Fruit fly (Drosophila melanogaster) whole organism, embryonic: ENCODE data around the gene Hsp22.

Source experiments
- Abd-B ChIP-seq: fragments of 200-800 bp; sonication (Bioruptor generic); optimal IDR thresholded peaks from 2 replicates; lab custom pipeline; 2018; ENCODE audit warnings: missing biosample characterization, mild to moderate bottlenecking, missing genetic modification characterization, moderate library complexity
- Aef1 ChIP-seq: fragments of 200-800 bp; sonication (Bioruptor generic); IDR thresholded peaks from 3 replicates; pipeline ENCODE4 v1.3.6; 2022; ENCODE audit warnings: missing biosample characterization, missing genetic modification characterization
- Awh ChIP-seq: fragments of 200-800 bp; sonication (Bioruptor generic); IDR thresholded peaks from 2 replicates; pipeline ENCODE4, ENCODE4 v1.3.6; 2022; ENCODE audit warnings: missing biosample characterization, missing genetic modification characterization
- CG10321 ChIP-seq: fragments of 200-800 bp; sonication (Bioruptor generic); IDR thresholded peaks from 2 replicates; pipeline ENCODE4 v1.3.6; 2022; ENCODE audit warnings: missing biosample characterization, missing genetic modification characterization
- CG12299 ChIP-seq: fragments of 200-800 bp; sonication (Bioruptor generic); optimal IDR thresholded peaks from 2 replicates; lab custom pipeline; 2018; ENCODE audit warnings: missing biosample characterization, mild to moderate bottlenecking, missing genetic modification characterization
- CG12744 ChIP-seq: fragments of 200-800 bp; sonication (Bioruptor generic); optimal IDR thresholded peaks from 2 replicates; lab custom pipeline; 2016; ENCODE audit warnings: missing biosample characterization, missing genetic modification characterization
- CG13624 ChIP-seq: fragments of 200-800 bp; sonication (Bioruptor generic); optimal IDR thresholded peaks from 2 replicates; lab custom pipeline; 2016; ENCODE audit warnings: missing biosample characterization, missing genetic modification characterization
- CG15514 ChIP-seq: fragments of 200-800 bp; sonication (Bioruptor generic); optimal IDR thresholded peaks from 3 replicates; lab custom pipeline; 2017; ENCODE audit warnings: missing biosample characterization, missing genetic modification characterization, mild to moderate bottlenecking, moderate library complexity, missing genetic modification reagents
- CG17385 ChIP-seq: fragments of 200-800 bp; sonication (Bioruptor generic); optimal IDR thresholded peaks from 3 replicates; lab custom pipeline; 2018; ENCODE audit warnings: missing biosample characterization, mild to moderate bottlenecking, missing genetic modification characterization
- CG18599 ChIP-seq: fragments of 200-800 bp; sonication (Bioruptor generic); optimal IDR thresholded peaks from 3 replicates; lab custom pipeline; 2017; ENCODE audit warnings: missing biosample characterization, missing genetic modification characterization, mild to moderate bottlenecking, moderate library complexity, missing genetic modification reagents
- CG18764 ChIP-seq: fragments of 200-800 bp; sonication (Bioruptor generic); optimal IDR thresholded peaks from 3 replicates; lab custom pipeline; 2016; ENCODE audit warnings: missing biosample characterization, missing genetic modification characterization
- CG32767 ChIP-seq: fragments of 200-800 bp; sonication (Bioruptor generic); IDR thresholded peaks from 2 replicates; pipeline ENCODE4 v1.3.6; 2022; ENCODE audit warnings: missing biosample characterization, missing genetic modification characterization
- CG3281 ChIP-seq: fragments of 200-800 bp; sonication (Bioruptor generic); optimal IDR thresholded peaks from 3 replicates; lab custom pipeline; 2017; ENCODE audit warnings: missing biosample characterization, mild to moderate bottlenecking, missing genetic modification characterization
- CG4282 ChIP-seq: fragments of 200-800 bp; sonication (Bioruptor generic); optimal IDR thresholded peaks from 2 replicates; lab custom pipeline; 2016; ENCODE audit warnings: missing biosample characterization, missing genetic modification characterization
- CG7963 ChIP-seq: fragments of 200-800 bp; sonication (Bioruptor generic); IDR thresholded peaks from 3 replicates; pipeline ENCODE4 v1.3.6; 2022; ENCODE audit warnings: missing biosample characterization, missing genetic modification characterization; ENCODE audit not compliant: partially characterized antibody
- CG9727 ChIP-seq: fragments of 200-800 bp; sonication (Bioruptor generic); optimal IDR thresholded peaks from 3 replicates; lab custom pipeline; 2017; ENCODE audit warnings: missing biosample characterization, mild to moderate bottlenecking, missing genetic modification characterization
- CG9876 ChIP-seq: fragments of 200-800 bp; sonication (Bioruptor generic); optimal IDR thresholded peaks from 2 replicates; lab custom pipeline; 2016; ENCODE audit warnings: missing biosample characterization, missing genetic modification characterization
- Dad ChIP-seq: fragments of 200-800 bp; sonication (Bioruptor generic); optimal IDR thresholded peaks from 3 replicates; lab custom pipeline; 2016; ENCODE audit warnings: missing biosample characterization, missing genetic modification characterization
- Dip3 ChIP-seq: fragments of 200-800 bp; sonication (Bioruptor generic); optimal IDR thresholded peaks from 3 replicates; lab custom pipeline; 2016; ENCODE audit warnings: missing biosample characterization, missing genetic modification characterization
- Drgx ChIP-seq: fragments of 200-800 bp; sonication (Bioruptor generic); IDR thresholded peaks from 2 replicates; pipeline ENCODE4 v1.3.6; 2022; ENCODE audit warnings: missing biosample characterization, missing genetic modification characterization
- HLH54F ChIP-seq: fragments of 200-800 bp; sonication (Bioruptor generic); optimal IDR thresholded peaks from 3 replicates; lab custom pipeline; 2016; ENCODE audit warnings: missing biosample characterization, missing genetic modification characterization
- Kr ChIP-seq: fragments of 200-800 bp; sonication (Bioruptor generic); optimal IDR thresholded peaks from 2 replicates; lab custom pipeline; 2017; ENCODE audit warnings: missing biosample characterization, mild to moderate bottlenecking, missing genetic modification characterization
- Max ChIP-seq: fragments of 200-800 bp; sonication (Bioruptor generic); optimal IDR thresholded peaks from 2 replicates; lab custom pipeline; 2016; ENCODE audit warnings: missing biosample characterization, mild to moderate bottlenecking, missing genetic modification characterization
- NC2α ChIP-seq: fragments of 200-800 bp; sonication (Bioruptor generic); optimal IDR thresholded peaks from 2 replicates; lab custom pipeline; 2016; ENCODE audit warnings: missing biosample characterization, missing genetic modification characterization
- Nf-YC ChIP-seq: fragments of 200-800 bp; optimal IDR thresholded peaks from 3 replicates; lab custom pipeline; 2019; ENCODE audit warnings: missing biosample characterization, mild to moderate bottlenecking, missing genetic modification characterization, moderate library complexity
- Oli ChIP-seq: fragments of 200-800 bp; sonication (Bioruptor generic); optimal IDR thresholded peaks from 2 replicates; lab custom pipeline; 2018; ENCODE audit warnings: missing biosample characterization, mild to moderate bottlenecking, missing genetic modification characterization, moderate library complexity
- Vsx1 ChIP-seq: fragments of 200-800 bp; sonication (Bioruptor generic); optimal IDR thresholded peaks from 2 replicates; lab custom pipeline; 2017; ENCODE audit warnings: missing biosample characterization, mild to moderate bottlenecking, missing genetic modification characterization, missing genetic modification reagents
- bbx ChIP-seq: fragments of 200-800 bp; sonication (Bioruptor generic); IDR thresholded peaks from 2 replicates; pipeline ENCODE4 v1.3.6; 2022; ENCODE audit warnings: missing biosample characterization, missing genetic modification characterization; ENCODE audit not compliant: partially characterized antibody
- cg ChIP-seq: fragments of 200-800 bp; sonication (Bioruptor generic); optimal IDR thresholded peaks from 3 replicates; lab custom pipeline; 2019; ENCODE audit warnings: missing biosample characterization, mild to moderate bottlenecking, missing genetic modification characterization, moderate library complexity
- chn ChIP-seq: fragments of 200-800 bp; sonication (Bioruptor generic); optimal IDR thresholded peaks from 2 replicates; lab custom pipeline; 2016; ENCODE audit warnings: missing biosample characterization, missing genetic modification characterization
- corto ChIP-seq: fragments of 200-800 bp; sonication (Bioruptor generic); optimal IDR thresholded peaks from 2 replicates; lab custom pipeline; 2016; ENCODE audit warnings: missing biosample characterization, mild to moderate bottlenecking, missing genetic modification characterization, moderate library complexity
- crc ChIP-seq: fragments of 200-800 bp; sonication (Bioruptor generic); optimal IDR thresholded peaks from 2 replicates; lab custom pipeline; 2016; ENCODE audit warnings: missing biosample characterization, missing genetic modification characterization
- da ChIP-seq: fragments of 200-800 bp; sonication (Bioruptor generic); optimal IDR thresholded peaks from 2 replicates; lab custom pipeline; 2016; ENCODE audit warnings: missing biosample characterization, missing genetic modification characterization
- dati ChIP-seq: fragments of 200-800 bp; sonication (Bioruptor generic); IDR thresholded peaks from 2 replicates; pipeline ENCODE4 v1.3.6; 2022; ENCODE audit warnings: missing biosample characterization, missing genetic modification characterization
- dimm ChIP-seq: fragments of 200-800 bp; sonication (Bioruptor generic); IDR thresholded peaks from 2 replicates; pipeline ENCODE4 v1.3.6; 2022; ENCODE audit warnings: missing biosample characterization, missing genetic modification characterization
- disco-r ChIP-seq: fragments of 200-800 bp; sonication (Bioruptor generic); optimal IDR thresholded peaks from 2 replicates; lab custom pipeline; 2016; ENCODE audit warnings: missing biosample characterization, missing genetic modification characterization
- dmrt11E ChIP-seq: fragments of 200-800 bp; sonication (Bioruptor generic); optimal IDR thresholded peaks from 3 replicates; lab custom pipeline; 2018; ENCODE audit warnings: missing biosample characterization, mild to moderate bottlenecking, missing genetic modification characterization, moderate library complexity
- gcm2 ChIP-seq: fragments of 200-800 bp; sonication (Bioruptor generic); optimal IDR thresholded peaks from 2 replicates; lab custom pipeline; 2016; ENCODE audit warnings: missing biosample characterization, missing genetic modification characterization
- hbn ChIP-seq: fragments of 200-800 bp; sonication (Bioruptor generic); IDR thresholded peaks from 2 replicates; pipeline ENCODE4 v1.3.6; 2022; ENCODE audit warnings: missing biosample characterization, missing genetic modification characterization; ENCODE audit not compliant: partially characterized antibody
- kah ChIP-seq: fragments of 200-800 bp; sonication (Bioruptor generic); optimal IDR thresholded peaks from 2 replicates; lab custom pipeline; 2018; ENCODE audit warnings: missing biosample characterization, mild to moderate bottlenecking, missing genetic modification characterization
- knrl ChIP-seq: fragments of 200-800 bp; sonication (Bioruptor generic); IDR thresholded peaks from 3 replicates; pipeline ENCODE4 v1.3.6; 2022; ENCODE audit warnings: missing biosample characterization, missing genetic modification characterization; ENCODE audit not compliant: partially characterized antibody
- lilli ChIP-seq: fragments of 200-800 bp; sonication (Bioruptor generic); optimal IDR thresholded peaks from 3 replicates; lab custom pipeline; 2016; ENCODE audit warnings: missing biosample characterization, missing genetic modification characterization
- mirr ChIP-seq: fragments of 200-800 bp; sonication (Bioruptor generic); optimal IDR thresholded peaks from 3 replicates; lab custom pipeline; 2018; ENCODE audit warnings: missing biosample characterization, mild to moderate bottlenecking, missing genetic modification characterization
- oc ChIP-seq: fragments of 200-800 bp; sonication (Bioruptor generic); optimal IDR thresholded peaks from 2 replicates; lab custom pipeline; 2018; ENCODE audit warnings: missing biosample characterization, mild to moderate bottlenecking, missing genetic modification characterization, moderate library complexity
- prd ChIP-seq, 3 experiments: fragments of >200 bp in 2 of 3; fragments of 200-800 bp in 1 of 3; sonication (Bioruptor generic) in 1 of 3; optimal IDR thresholded peaks in 2 of 3; IDR thresholded peaks in 1 of 3; 2 replicates in 2 of 3; 3 replicates in 1 of 3; pipeline versions ENCODE4 v1.3.6 to Lab custom; 2017 to 2022; ENCODE audit warnings: missing biosample characterization in 1 of 3, missing genetic modification characterization in 1 of 3
- psq ChIP-seq: fragments of 200-800 bp; sonication (Bioruptor generic); optimal IDR thresholded peaks from 2 replicates; lab custom pipeline; 2017; ENCODE audit warnings: missing biosample characterization, missing genetic modification characterization
- pum ChIP-seq: fragments of 200-800 bp; sonication (Bioruptor generic); optimal IDR thresholded peaks from 2 replicates; lab custom pipeline; 2016; ENCODE audit warnings: missing biosample characterization, missing genetic modification characterization
- scrt ChIP-seq: fragments of 200-800 bp; sonication (Bioruptor generic); optimal IDR thresholded peaks from 2 replicates; lab custom pipeline; 2018; ENCODE audit warnings: missing biosample characterization, mild to moderate bottlenecking, missing genetic modification characterization, moderate library complexity
- shn ChIP-seq: fragments of 200-800 bp; sonication (Bioruptor generic); optimal IDR thresholded peaks from 3 replicates; lab custom pipeline; 2016; ENCODE audit warnings: missing biosample characterization, missing genetic modification characterization
- slbo ChIP-seq: fragments of 200-800 bp; sonication (Bioruptor generic); IDR thresholded peaks from 2 replicates; pipeline ENCODE4 v1.3.6; 2022; ENCODE audit warnings: missing biosample characterization, missing genetic modification characterization
- sqz ChIP-seq: fragments of 200-800 bp; sonication (Bioruptor generic); optimal IDR thresholded peaks from 3 replicates; lab custom pipeline; 2018; ENCODE audit warnings: missing biosample characterization, mild to moderate bottlenecking, missing genetic modification characterization
- ssp ChIP-seq: fragments of 200-800 bp; sonication (Bioruptor generic); IDR thresholded peaks from 2 replicates; pipeline ENCODE4 v1.3.6; 2022; ENCODE audit warnings: missing biosample characterization, missing genetic modification characterization

The Hsp22 gene

DNA sequence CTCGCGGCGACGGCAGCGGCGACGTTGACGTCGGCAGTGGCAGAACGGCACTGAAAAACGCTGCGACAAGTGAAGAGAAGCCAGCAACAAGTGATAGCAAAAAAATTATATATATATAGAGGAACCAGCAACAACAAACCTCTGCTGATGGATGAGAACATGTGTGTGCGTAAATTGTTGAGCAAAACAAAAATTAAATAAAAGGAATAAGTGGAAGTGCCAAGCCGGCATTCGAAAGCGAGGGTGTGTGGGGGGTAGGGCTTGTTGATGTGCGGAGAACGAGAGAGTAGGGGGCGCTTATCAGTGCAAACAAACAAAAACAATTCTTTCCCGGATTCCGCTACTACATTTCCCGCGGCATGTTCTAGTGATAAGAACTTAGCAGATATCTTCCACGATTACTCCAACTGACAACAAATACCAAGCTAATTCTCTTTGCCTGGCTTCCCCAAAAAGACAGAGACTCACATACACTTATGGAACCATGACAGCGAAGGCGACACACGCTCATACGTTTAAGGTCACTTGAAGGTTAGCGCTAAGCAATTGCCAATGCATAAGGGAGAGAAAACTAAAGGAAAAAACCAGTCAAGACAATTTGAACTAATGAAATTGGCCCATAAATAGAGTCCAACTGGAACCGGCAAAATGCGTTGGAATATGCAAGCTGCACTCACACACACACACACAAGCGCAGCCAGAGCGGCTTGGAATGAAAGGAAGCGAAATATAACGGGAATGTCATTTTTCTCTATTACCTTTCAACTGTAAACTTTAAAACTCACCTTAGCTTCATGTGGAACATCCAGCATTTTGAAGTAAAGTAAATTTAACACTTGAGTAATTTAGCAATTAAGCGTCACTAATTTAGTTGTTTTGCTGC lies 14.7 kb upstream of the Hsp22 start (continued):
- no peak for TF ChIP-seq chn (GFP tag; lab: Kevin White, UChicago)
- TF ChIP-seq slbo: no peak
- no peak for TF ChIP-seq knrl
- no peak for TF ChIP-seq crc (GFP tag; lab: Kevin White, UChicago)
- TF ChIP-seq CG17385: no peak
- TF ChIP-seq dmrt11E (tag; lab: Kevin White, UChicago): no peak
- TF ChIP-seq Dip3 (GFP tag; lab: Kevin White, UChicago): no peak
- peak; percentile 82 for TF ChIP-seq cg (GFP tag; lab: Kevin White, UChicago)
- no peak for TF ChIP-seq CG10321 (GFP tag; lab: Robert Waterston, UW)
- peak; percentile 26 for TF ChIP-seq mirr
- TF ChIP-seq dimm: no peak
- no peak for TF ChIP-seq HLH54F
- TF ChIP-seq dati: no peak
- TF ChIP-seq CG12299 (tag; lab: Kevin White, UChicago): no peak
- peak; percentile 64 for TF ChIP-seq corto
- no peak for TF ChIP-seq lilli (GFP tag; lab: Kevin White, UChicago)
- TF ChIP-seq NC2α (GFP tag; lab: Kevin White, UChicago): no peak
- peak; percentile 13 for TF ChIP-seq psq
- TF ChIP-seq shn (GFP tag; lab: Kevin White, UChicago): no peak
- TF ChIP-seq Vsx1: peak; percentile 75
- TF ChIP-seq Aef1 (GFP tag; lab: Robert Waterston, UW): peak; percentile 9; the same call in 1 of the 3 replicates
- no peak for TF ChIP-seq CG18599 (GFP tag; lab: Kevin White, UChicago)
- TF ChIP-seq CG15514 (GFP tag; lab: Kevin White, UChicago): no peak
- no peak for TF ChIP-seq Oli (tag; lab: Kevin White, UChicago)
- no peak for TF ChIP-seq Nf-YC
- TF ChIP-seq sqz (GFP tag; lab: Kevin White, UChicago): peak; percentile 6
- no peak for TF ChIP-seq CG13624 (GFP tag; lab: Kevin White, UChicago)
- TF ChIP-seq Kr (GFP tag; lab: Kevin White, UChicago): no peak
- TF ChIP-seq Drgx: peak; percentile 44; the same call in 1 of the 2 replicates
- TF ChIP-seq gcm2 (GFP tag; lab: Kevin White, UChicago): no peak
- no peak for TF ChIP-seq oc (tag; lab: Kevin White, UChicago)
- no peak for TF ChIP-seq CG4282 (GFP tag; lab: Kevin White, UChicago)
- peak; percentile 49 for TF ChIP-seq scrt (GFP tag; lab: Kevin White, UChicago)
- no peak for TF ChIP-seq pum (GFP tag; lab: Kevin White, UChicago)
- 0 out of 2 replicates have a peak, but pooled peaks have one; percentile 19 for TF ChIP-seq bbx
- TF ChIP-seq CG32767: no peak
- peak; percentile 20 for TF ChIP-seq kah (GFP tag; lab: Kevin White, UChicago)
- TF ChIP-seq Awh (GFP tag; lab: Robert Waterston, UW): no peak

DNA sequence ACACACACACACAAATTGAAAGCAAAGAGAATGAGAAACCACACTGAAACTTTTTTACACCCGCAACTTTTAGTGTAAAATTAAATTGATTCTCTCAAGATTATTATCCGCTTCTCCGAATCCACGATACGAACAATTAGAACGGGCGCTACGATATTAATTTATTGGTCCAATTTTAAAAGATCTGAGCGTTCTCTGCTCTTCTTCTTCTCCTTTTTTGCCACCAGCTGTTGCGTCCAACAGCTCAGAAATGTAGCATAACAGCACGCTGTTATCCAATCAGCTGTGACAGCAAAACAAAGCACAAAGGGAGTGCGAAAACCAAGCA lies 14.1 kb upstream of the Hsp22 start, which contains the start of the genes UGP and Svip:
Gene UGP (minus strand): TSS at position 223 of the 328 bp plus-strand sequence.
Gene Svip (plus strand): TSS at position 287 of the 328 bp plus-strand sequence.
- TF ChIP-seq hbn (GFP tag; lab: Robert Waterston, UW) (peak; percentile 25; the same call in 1 of the 2 replicates), CG7963 (GFP tag; lab: Robert Waterston, UW) (no peak), disco-r (GFP tag; lab: Kevin White, UChicago) (no peak), Dad (GFP tag; lab: Kevin White, UChicago) (no peak), CG9876 (GFP tag; lab: Kevin White, UChicago) (no peak), da (GFP tag; lab: Kevin White, UChicago) (no peak), CG9727 (GFP tag; lab: Kevin White, UChicago) (no peak), ssp (GFP tag; lab: Robert Waterston, UW) (no peak), Max (GFP tag; lab: Kevin White, UChicago) (no peak), CG18764 (GFP tag; lab: Kevin White, UChicago) (no peak), CG3281 (GFP tag; lab: Kevin White, UChicago) (no peak), CG12744 (no peak), Abd-B (no peak), Aef1 (GFP tag; lab: Robert Waterston, UW) (no peak), prd (optimal IDR thresholded peaks at IDR 0.05; lab: Kevin White, UChicago) (no peak), prd (GFP tag; IDR thresholded peaks at IDR 0.05; lab: Robert Waterston, UW) (no peak)
